Fruit fly (Drosophila melanogaster) Kc167 (cell line): Measurements from ENCODE around the gene CG1737.

Source experiments
- Myc ChIP-seq: fragments of >200 bp; optimal IDR thresholded peaks from 2 replicates; lab custom pipeline; 2017; ENCODE audit warnings: missing external identifiers
- Sin3A ChIP-seq: fragments of >200 bp; optimal IDR thresholded peaks from 2 replicates; lab custom pipeline; 2018; ENCODE audit warnings: missing external identifiers
- h ChIP-seq: fragments of >200 bp; optimal IDR thresholded peaks from 3 replicates; lab custom pipeline; 2018; ENCODE audit warnings: missing external identifiers
- insv ChIP-seq: fragments of >200 bp; optimal IDR thresholded peaks from 3 replicates; lab custom pipeline; 2018; ENCODE audit warnings: missing external identifiers
- psq ChIP-seq: fragments of >200 bp; optimal IDR thresholded peaks from 2 replicates; lab custom pipeline; 2017; ENCODE audit warnings: missing external identifiers
- ttk ChIP-seq: sonication (Bioruptor generic); optimal IDR thresholded peaks from 2 replicates; lab custom pipeline; 2017; ENCODE audit warnings: missing external identifiers

Gene CG1737

dm6 chrX:11369374-11369773, 19.0 kb downstream of the CG1737 start, which contains the start of gene dlg1:
Gene dlg1, plus strand, starts transcription at chrX:11369665.
- TF ChIP-seq insv (lab: Kevin White, UChicago) (peak; percentile 86), psq (lab: Kevin White, UChicago) (peak; percentile 53), Sin3A (no peak)

DNA sequence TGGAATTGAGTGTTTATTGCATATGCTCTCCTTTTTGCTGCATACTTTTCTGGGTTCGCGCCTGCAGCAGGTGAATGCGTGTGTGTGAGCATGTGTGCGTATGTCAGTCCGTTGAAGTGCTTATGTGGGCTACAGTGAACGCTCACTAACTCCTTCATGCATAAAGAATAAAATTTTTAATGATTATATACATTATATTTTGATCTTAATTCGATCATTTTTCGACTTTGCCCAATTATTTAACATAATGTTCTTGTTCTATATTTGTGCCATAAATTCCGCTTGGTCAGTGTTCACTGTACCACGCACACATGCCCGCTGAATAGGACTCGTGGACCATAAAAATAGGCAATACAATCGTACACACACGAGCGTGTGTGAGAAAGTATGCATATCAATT, 20.4 kb downstream of the CG1737 start:
- TF ChIP-seq h (lab: Kevin White, UChicago) (no peak), Myc (lab: Kevin White, UChicago) (no peak), psq (lab: Kevin White, UChicago) (no peak), insv (lab: Kevin White, UChicago) (no peak), Sin3A (no peak), ttk (lab: Kevin White, UChicago) (no peak)

DNA sequence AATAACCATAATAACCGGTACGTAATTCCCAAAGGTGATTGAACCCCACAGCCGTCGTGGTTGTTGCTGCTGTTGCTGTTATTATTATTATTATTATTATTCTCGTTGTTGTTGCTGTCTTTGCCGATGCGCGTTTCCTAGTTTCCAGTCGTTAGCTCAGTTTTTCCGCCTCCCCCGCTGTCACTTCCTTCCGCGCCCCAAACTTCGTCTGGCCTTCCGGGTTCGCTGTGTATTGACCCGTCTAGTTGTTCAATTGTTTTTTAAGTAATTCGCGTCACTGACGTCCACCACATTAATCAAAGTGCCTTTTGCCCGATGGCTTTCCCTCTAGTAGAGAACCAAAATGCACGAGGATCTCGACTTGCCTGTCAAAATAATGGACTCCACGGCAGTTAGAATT, 21.2 kb downstream of the CG1737 start:
- TF ChIP-seq psq (lab: Kevin White, UChicago) (no peak), h (lab: Kevin White, UChicago) (no peak), Myc (lab: Kevin White, UChicago) (no peak)

dm6 chrX:11372764-11373712, 22.6 kb downstream of the CG1737 start:
- no peak for TF ChIP-seq insv (lab: Kevin White, UChicago)

- no peak for TF ChIP-seq Sin3A
- TF ChIP-seq insv (lab: Kevin White, UChicago), result no peak
- TF ChIP-seq Myc (lab: Kevin White, UChicago), result no peak
- no peak for TF ChIP-seq ttk (lab: Kevin White, UChicago)
- TF ChIP-seq psq (lab: Kevin White, UChicago), result no peak
- no peak for TF ChIP-seq h (lab: Kevin White, UChicago)
Observed at dm6 chrX:11374320-11374719, 23.9 kb downstream of the CG1737 start.

- TF ChIP-seq ttk (lab: Kevin White, UChicago), result no peak
- TF ChIP-seq h (lab: Kevin White, UChicago), result no peak
- no peak for TF ChIP-seq psq (lab: Kevin White, UChicago)
- TF ChIP-seq Myc (lab: Kevin White, UChicago), result no peak
- TF ChIP-seq Sin3A, result no peak
Observed at dm6 chrX:11378388-11378787, 28.0 kb downstream of the CG1737 start.

- TF ChIP-seq h (lab: Kevin White, UChicago) (no peak), Sin3A (no peak)
Observed at dm6 chrX:11379139-11379538, 28.7 kb downstream of the CG1737 start.

DNA sequence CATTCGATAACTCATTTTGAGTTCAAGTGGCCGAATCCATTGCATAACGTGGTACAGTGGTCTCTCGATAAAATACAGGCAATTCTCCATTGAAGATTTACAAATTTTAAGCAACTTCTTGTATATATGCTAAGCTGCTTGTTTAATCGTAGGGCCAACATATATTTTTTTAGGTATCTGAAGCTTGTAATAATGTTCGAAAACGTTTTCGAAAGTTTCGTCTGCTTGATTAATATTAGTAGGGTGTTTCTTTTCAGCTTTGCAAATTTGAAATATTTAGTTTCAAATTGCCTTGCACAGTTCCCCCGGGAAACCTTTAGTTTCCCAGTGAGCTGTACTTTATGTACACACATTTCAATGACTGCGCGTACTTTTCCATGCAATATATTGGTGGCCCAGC, 29.3 kb downstream of the CG1737 start:
- TF ChIP-seq h (lab: Kevin White, UChicago), result no peak
- no peak for TF ChIP-seq psq (lab: Kevin White, UChicago)
- no peak for TF ChIP-seq insv (lab: Kevin White, UChicago)
- TF ChIP-seq Sin3A, result no peak
- TF ChIP-seq ttk (lab: Kevin White, UChicago), result no peak
- TF ChIP-seq Myc (lab: Kevin White, UChicago), result no peak

- no peak for TF ChIP-seq psq (lab: Kevin White, UChicago)
- TF ChIP-seq Sin3A, result no peak
- no peak for TF ChIP-seq h (lab: Kevin White, UChicago)
- no peak for TF ChIP-seq insv (lab: Kevin White, UChicago)
- no peak for TF ChIP-seq ttk (lab: Kevin White, UChicago)
- no peak for TF ChIP-seq Myc (lab: Kevin White, UChicago)
Observed at dm6 chrX:11382588-11382987, 32.2 kb downstream of the CG1737 start.

DNA sequence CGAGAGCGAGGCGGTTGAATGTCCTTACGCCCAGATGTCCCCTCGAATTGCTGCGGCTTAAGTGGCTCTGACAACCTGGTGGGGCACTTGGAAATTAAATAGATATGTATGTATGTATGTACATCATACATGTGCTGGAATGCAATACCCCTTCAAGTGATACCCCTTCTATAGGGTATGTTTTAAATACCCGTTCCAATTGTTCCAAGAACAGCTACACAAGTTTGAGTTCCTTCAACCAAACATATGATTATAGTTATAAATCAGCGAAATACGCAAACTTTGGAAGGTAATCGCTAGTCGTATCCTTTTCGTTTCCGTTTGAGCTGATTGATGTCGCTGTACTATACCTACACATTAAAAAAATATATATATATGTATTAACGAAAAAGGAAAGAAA, 33.1 kb downstream of the CG1737 start:
- TF ChIP-seq h (lab: Kevin White, UChicago) (no peak), ttk (lab: Kevin White, UChicago) (no peak), psq (lab: Kevin White, UChicago) (no peak), Sin3A (no peak), Myc (lab: Kevin White, UChicago) (no peak), insv (lab: Kevin White, UChicago) (no peak)

- TF ChIP-seq psq (lab: Kevin White, UChicago) (no peak), insv (lab: Kevin White, UChicago) (no peak), ttk (lab: Kevin White, UChicago) (no peak), h (lab: Kevin White, UChicago) (no peak)
Observed at dm6 chrX:11384023-11384444, 33.6 kb downstream of the CG1737 start.

dm6 chrX:11385498-11385897, 35.1 kb downstream of the CG1737 start:
- TF ChIP-seq Myc (lab: Kevin White, UChicago) (no peak), Sin3A (no peak), psq (lab: Kevin White, UChicago) (no peak), ttk (lab: Kevin White, UChicago) (no peak), insv (lab: Kevin White, UChicago) (no peak), h (lab: Kevin White, UChicago) (no peak)
